Worm (Caenorhabditis elegans) whole organism, late embryonic: ENCODE data around the gene clec-194.

Experiments used
- C38D4.7 ChIP-seq: fragments of 200-800 bp; sonication (Bioruptor generic); optimal IDR thresholded peaks from 2 replicates; lab custom pipeline; 2018; ENCODE audit warnings: mild to moderate bottlenecking, missing genetic modification characterization, moderate library complexity, missing compliant biosample characterization
- F13H6.1 ChIP-seq: sonication (generic microtip); optimal IDR thresholded peaks from 2 replicates; lab custom pipeline; 2016; ENCODE audit warnings: missing genetic modification characterization, missing compliant biosample characterization
- T23F11.4 ChIP-seq: fragments of 200-800 bp; sonication (Bioruptor generic); optimal IDR thresholded peaks from 2 replicates; lab custom pipeline; 2018; ENCODE audit warnings: mild to moderate bottlenecking, missing genetic modification characterization, missing compliant biosample characterization
- Y22D7AL.16 ChIP-seq: sonication (generic microtip); optimal IDR thresholded peaks from 2 replicates; lab custom pipeline; 2016; ENCODE audit warnings: missing genetic modification characterization, missing compliant biosample characterization
- ahr-1 ChIP-seq: sonication (generic microtip); optimal IDR thresholded peaks from 2 replicates; lab custom pipeline; 2016; ENCODE audit warnings: missing genetic modification characterization, missing compliant biosample characterization
- ama-1 ChIP-seq: fragments of 150-350 bp; optimal IDR thresholded peaks from 2 replicates; lab custom pipeline; 2014
- ceh-18 ChIP-seq: sonication (generic microtip); optimal IDR thresholded peaks from 2 replicates; lab custom pipeline; 2016; ENCODE audit warnings: missing genetic modification characterization, missing compliant biosample characterization
- ceh-2 ChIP-seq: sonication (generic microtip); optimal IDR thresholded peaks from 2 replicates; lab custom pipeline; 2016; ENCODE audit warnings: missing genotype, missing genetic modification characterization, missing compliant biosample characterization
- ceh-31 ChIP-seq: sonication (generic microtip); optimal IDR thresholded peaks from 2 replicates; lab custom pipeline; 2016; ENCODE audit warnings: missing genetic modification characterization, missing compliant biosample characterization
- ceh-34 ChIP-seq: sonication (generic microtip); optimal IDR thresholded peaks from 2 replicates; lab custom pipeline; 2016; ENCODE audit warnings: mild to moderate bottlenecking, missing genetic modification characterization, missing compliant biosample characterization
- ceh-45 ChIP-seq: fragments of 200-800 bp; sonication (Bioruptor generic); IDR thresholded peaks from 2 replicates; pipeline ENCODE4 v1.3.6; 2022; ENCODE audit warnings: missing genetic modification reagents, missing genetic modification characterization, missing compliant biosample characterization
- ceh-48 ChIP-seq: sonication (generic microtip); optimal IDR thresholded peaks from 2 replicates; lab custom pipeline; 2016; ENCODE audit warnings: missing genetic modification characterization, inconsistent platforms, missing compliant biosample characterization
- ceh-6 ChIP-seq: fragments of 200-800 bp; sonication (Bioruptor generic); optimal IDR thresholded peaks from 2 replicates; lab custom pipeline; 2018; ENCODE audit warnings: mild to moderate bottlenecking, missing genetic modification characterization, missing compliant biosample characterization
- dmd-4 ChIP-seq: sonication (generic microtip); optimal IDR thresholded peaks from 2 replicates; lab custom pipeline; 2016; ENCODE audit warnings: borderline replicate concordance, missing genetic modification characterization, missing compliant biosample characterization
- dve-1 ChIP-seq: sonication (generic microtip); optimal IDR thresholded peaks from 2 replicates; lab custom pipeline; 2017; ENCODE audit warnings: antibody characterized with exemption, mild to moderate bottlenecking, missing genetic modification characterization, missing compliant biosample characterization
- elt-2 ChIP-seq: sonication (generic microtip); optimal IDR thresholded peaks from 2 replicates; lab custom pipeline; 2016; ENCODE audit warnings: missing genetic modification reagents, missing genetic modification characterization, missing compliant biosample characterization
- elt-4 ChIP-seq: sonication (generic microtip); optimal IDR thresholded peaks from 2 replicates; lab custom pipeline; 2016; ENCODE audit warnings: missing genetic modification characterization, missing compliant biosample characterization
- ets-4 ChIP-seq: sonication (generic microtip); optimal IDR thresholded peaks from 2 replicates; lab custom pipeline; 2016; ENCODE audit warnings: missing genetic modification characterization, missing compliant biosample characterization
- fkh-6 ChIP-seq: sonication (generic microtip); optimal IDR thresholded peaks from 2 replicates; lab custom pipeline; 2016; ENCODE audit warnings: missing genetic modification characterization, missing compliant biosample characterization
- hlh-13 ChIP-seq: fragments of 200-800 bp; sonication (Bioruptor generic); optimal IDR thresholded peaks from 2 replicates; lab custom pipeline; 2018; ENCODE audit warnings: mild to moderate bottlenecking, missing genetic modification characterization, missing compliant biosample characterization
- hlh-15 ChIP-seq: sonication (generic microtip); optimal IDR thresholded peaks from 2 replicates; lab custom pipeline; 2016; ENCODE audit warnings: missing genetic modification characterization, missing compliant biosample characterization
- hlh-30 ChIP-seq: sonication (generic microtip); optimal IDR thresholded peaks from 2 replicates; lab custom pipeline; 2017; ENCODE audit warnings: antibody characterized with exemption, missing genetic modification characterization, missing compliant biosample characterization; ENCODE audit not compliant: insufficient read depth
- hlh-6 ChIP-seq: sonication (generic microtip); optimal IDR thresholded peaks from 2 replicates; lab custom pipeline; 2016; ENCODE audit warnings: missing genotype, missing genetic modification characterization, missing compliant biosample characterization
- nfya-1 ChIP-seq: sonication (generic microtip); optimal IDR thresholded peaks from 2 replicates; lab custom pipeline; 2017; ENCODE audit warnings: missing genetic modification characterization, mild to moderate bottlenecking, missing compliant biosample characterization, antibody characterized with exemption, moderate library complexity
- nhr-232 ChIP-seq: sonication (generic microtip); optimal IDR thresholded peaks from 2 replicates; lab custom pipeline; 2016; ENCODE audit warnings: missing genetic modification characterization, missing compliant biosample characterization
- npax-4 ChIP-seq: sonication (generic microtip); optimal IDR thresholded peaks from 2 replicates; lab custom pipeline; 2016; ENCODE audit warnings: missing genetic modification characterization, missing compliant biosample characterization
- pat-9 ChIP-seq: fragments of 200-800 bp; sonication (Bioruptor generic); optimal IDR thresholded peaks from 2 replicates; lab custom pipeline; 2018; ENCODE audit warnings: mild to moderate bottlenecking, missing genetic modification characterization, moderate library complexity, missing compliant biosample characterization
- pha-2 ChIP-seq: sonication (generic microtip); optimal IDR thresholded peaks from 2 replicates; lab custom pipeline; 2017; ENCODE audit warnings: mild to moderate bottlenecking, missing genetic modification characterization, missing compliant biosample characterization
- rnt-1 ChIP-seq: sonication (generic microtip); optimal IDR thresholded peaks from 2 replicates; lab custom pipeline; 2016; ENCODE audit warnings: missing genetic modification characterization, missing compliant biosample characterization
- sdc-2 ChIP-seq: sonication (generic microtip); optimal IDR thresholded peaks from 2 replicates; lab custom pipeline; 2016; ENCODE audit warnings: missing genotype, missing genetic modification characterization, missing compliant biosample characterization
- sox-2 ChIP-seq: fragments of 200-800 bp; sonication (Bioruptor generic); IDR thresholded peaks from 2 replicates; pipeline ENCODE4 v1.3.6; 2022; ENCODE audit warnings: missing genetic modification reagents, missing genetic modification characterization, missing compliant biosample characterization
- sox-4 ChIP-seq: sonication (generic microtip); optimal IDR thresholded peaks from 2 replicates; lab custom pipeline; 2017; ENCODE audit warnings: mild to moderate bottlenecking, missing genetic modification characterization, inconsistent platforms, missing compliant biosample characterization
- tbx-2 ChIP-seq: sonication (generic microtip); optimal IDR thresholded peaks from 2 replicates; lab custom pipeline; 2016; ENCODE audit warnings: missing genetic modification characterization, missing compliant biosample characterization
- tbx-7 ChIP-seq: sonication (generic microtip); optimal IDR thresholded peaks from 2 replicates; lab custom pipeline; 2016; ENCODE audit warnings: missing genotype, missing genetic modification characterization, missing compliant biosample characterization
- unc-42 ChIP-seq: sonication (generic microtip); optimal IDR thresholded peaks from 2 replicates; lab custom pipeline; 2016; ENCODE audit warnings: missing genotype, missing genetic modification characterization, missing compliant biosample characterization
- unc-86 ChIP-seq: sonication (generic microtip); optimal IDR thresholded peaks from 2 replicates; lab custom pipeline; 2016; ENCODE audit warnings: missing genetic modification characterization, missing compliant biosample characterization

clec-194 gene

DNA sequence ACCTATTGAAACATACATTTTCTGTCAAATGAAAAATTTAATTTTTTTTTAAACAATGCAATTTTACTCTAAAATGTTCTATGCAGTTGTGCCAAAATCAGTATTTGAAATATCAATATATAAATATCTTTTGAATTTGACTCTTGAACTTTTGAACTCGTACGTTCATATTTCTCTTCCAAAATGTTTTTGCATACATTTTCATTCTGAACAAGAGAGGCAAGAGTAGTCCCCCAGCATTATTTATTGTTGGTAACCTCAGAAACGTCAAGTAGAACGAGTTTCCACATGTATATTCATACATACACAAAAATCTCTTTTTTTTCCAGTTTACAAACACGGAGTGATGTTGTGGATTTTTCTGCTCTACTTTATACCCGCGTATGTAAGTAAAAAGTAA lies at the start of gene clec-194:
Gene clec-194, plus strand, starts transcription at position 301 of the 400 bp plus-strand sequence.
- TF ChIP-seq dmd-4 (tag; lab: Kevin White, UChicago) (no peak), npax-4 (tag; lab: Kevin White, UChicago) (no peak), hlh-6 (tag; lab: Kevin White, UChicago) (no peak), tbx-2 (tag; lab: Kevin White, UChicago) (no peak), Y22D7AL.16 (tag; lab: Kevin White, UChicago) (no peak), ceh-45 (GFP tag; lab: Robert Waterston, UW) (no peak), ahr-1 (no peak), ceh-31 (tag; lab: Kevin White, UChicago) (no peak), unc-42 (tag; lab: Kevin White, UChicago) (no peak), hlh-30 (tag; lab: Kevin White, UChicago) (no peak), ceh-2 (tag; lab: Kevin White, UChicago) (no peak), nfya-1 (tag; lab: Kevin White, UChicago) (no peak), tbx-7 (tag; lab: Kevin White, UChicago) (no peak), ets-4 (tag; lab: Kevin White, UChicago) (no peak), pha-2 (tag; lab: Kevin White, UChicago) (no peak), unc-86 (tag; lab: Kevin White, UChicago) (no peak)

DNA sequence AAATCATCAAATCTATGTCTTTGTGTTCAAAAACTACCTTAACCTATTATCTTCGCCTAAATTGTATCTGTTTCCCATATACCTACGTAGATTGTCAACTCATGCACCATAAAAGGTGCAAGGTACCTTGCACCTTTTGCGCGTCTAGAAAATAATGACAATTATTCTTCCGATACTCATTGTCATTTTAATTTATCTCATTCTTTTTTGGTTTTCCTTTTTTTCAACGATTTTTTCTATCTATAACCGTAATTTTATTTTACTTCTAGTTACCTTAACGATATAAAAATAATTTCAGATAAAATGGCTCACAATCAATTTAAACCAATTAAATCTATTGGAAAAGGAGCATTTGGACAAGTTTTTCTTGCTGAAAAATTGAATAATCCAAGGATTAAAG lies 44.4 kb upstream of the clec-194 start, which contains the start of gene Y43D4A.6:
Gene Y43D4A.6, plus strand, starts transcription at position 301 of the 400 bp plus-strand sequence.
- TF ChIP-seq hlh-13 (no peak), elt-2 (tag; lab: Kevin White, UChicago) (no peak), ceh-6 (no peak), rnt-1 (tag; lab: Kevin White, UChicago) (no peak), dmd-4 (tag; lab: Kevin White, UChicago) (no peak), sox-2 (GFP tag; lab: Robert Waterston, UW) (no peak), nfya-1 (tag; lab: Kevin White, UChicago) (no peak), F13H6.1 (tag; lab: Kevin White, UChicago) (no peak), nhr-232 (tag; lab: Kevin White, UChicago) (no peak), dve-1 (tag; lab: Kevin White, UChicago) (no peak), ceh-18 (tag; lab: Kevin White, UChicago) (no peak), ceh-34 (tag; lab: Kevin White, UChicago) (no peak), sdc-2 (no peak), T23F11.4 (GFP tag; lab: Kevin White, UChicago) (no peak), ama-1 (no peak)

DNA sequence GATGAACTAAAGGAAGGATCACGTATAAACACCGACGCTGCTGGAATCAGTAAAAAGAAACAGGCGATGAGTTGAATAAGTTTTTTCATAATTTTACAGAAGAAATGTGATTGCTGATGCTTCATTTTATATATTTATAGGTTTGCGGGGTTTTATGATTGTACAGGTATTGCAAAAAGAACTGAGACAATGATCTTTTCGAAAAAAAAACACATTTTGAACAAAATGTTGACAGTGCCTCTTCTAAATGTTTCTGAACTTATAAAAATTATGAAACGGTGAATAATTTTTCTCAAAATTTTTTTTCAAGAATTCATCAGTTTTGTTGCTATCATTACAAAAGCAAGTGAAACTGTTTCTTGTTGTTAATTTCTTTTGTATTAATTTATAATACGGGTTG lies 25.1 kb upstream of the clec-194 start, which contains the start of gene clec-193:
Gene clec-193, minus strand, starts transcription at position 101 of the 400 bp plus-strand sequence.
- TF ChIP-seq F13H6.1 (tag; lab: Kevin White, UChicago) (no peak), ceh-31 (tag; lab: Kevin White, UChicago) (no peak), elt-4 (no peak), pat-9 (tag; lab: Kevin White, UChicago) (no peak), C38D4.7 (GFP tag; lab: Kevin White, UChicago) (no peak), ceh-48 (tag; lab: Kevin White, UChicago) (no peak), npax-4 (tag; lab: Kevin White, UChicago) (no peak), hlh-13 (no peak), elt-2 (tag; lab: Kevin White, UChicago) (no peak), fkh-6 (tag; lab: Kevin White, UChicago) (no peak), hlh-15 (tag; lab: Kevin White, UChicago) (no peak), sox-4 (no peak)

DNA sequence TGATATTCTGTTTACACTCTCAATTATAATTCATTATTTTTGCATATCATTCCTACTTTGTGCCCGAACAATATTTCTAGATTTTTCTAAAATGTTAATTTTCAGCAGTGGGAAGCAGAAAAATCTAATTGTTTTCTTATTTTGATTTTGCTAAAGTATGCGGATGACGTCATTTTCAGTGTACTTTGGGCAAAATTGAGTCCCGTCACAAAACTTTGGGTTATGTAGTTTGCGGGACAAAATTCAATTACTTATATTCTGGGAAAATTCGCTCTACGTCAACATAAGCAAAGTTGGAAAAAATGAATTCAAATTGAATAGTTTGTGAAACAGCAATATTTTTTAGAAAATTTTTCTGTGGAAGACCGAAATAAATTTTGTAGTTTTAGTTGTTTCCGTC lies 19.4 kb upstream of the clec-194 start:
- TF ChIP-seq unc-42 (tag; lab: Kevin White, UChicago) (peak; percentile 77), pat-9 (tag; lab: Kevin White, UChicago) (no peak)
